Fruit fly (Drosophila melanogaster): Measurements from ENCODE around the gene UGP.

DNA sequence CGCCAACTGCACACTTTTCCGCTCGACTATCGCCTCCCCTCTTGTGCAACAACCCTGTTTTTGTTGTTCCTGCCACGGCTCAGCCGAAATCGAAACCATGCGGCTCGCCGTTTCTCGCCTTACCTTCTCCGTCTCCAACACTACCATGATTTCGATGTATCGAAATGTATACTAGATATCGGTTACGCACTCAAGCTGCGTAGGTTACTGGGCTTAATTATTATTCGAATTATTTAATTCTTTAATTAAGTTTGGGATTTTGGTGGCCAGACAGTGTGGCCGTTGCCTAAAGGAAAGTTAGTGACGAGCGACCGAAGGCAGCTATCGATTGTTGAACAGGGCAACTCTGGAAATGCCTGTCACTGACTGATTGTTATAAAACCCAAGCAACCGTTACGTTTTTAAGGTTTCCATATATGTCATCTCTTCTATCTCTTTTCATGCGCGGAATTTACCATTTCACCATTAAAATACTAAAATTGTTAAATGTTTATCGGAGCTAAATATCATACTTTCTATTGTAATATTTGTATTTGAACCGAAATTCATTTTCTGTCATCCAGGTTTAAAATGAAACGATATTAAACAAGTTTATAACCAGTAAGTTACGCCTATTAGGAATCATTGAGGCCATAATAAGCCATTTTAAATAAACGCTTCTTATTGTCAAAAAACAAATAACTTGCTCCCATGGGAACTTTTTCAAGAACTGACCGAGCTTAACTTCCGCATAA, 43.6 kb upstream of the UGP start, which contains the start of gene eIF4E1:
- TF ChIP-seq EcR (GFP tag; optimal IDR thresholded peaks at IDR 0.05): no peak
- no peak for TF ChIP-seq Ets98B (GFP tag; IDR thresholded peaks at IDR 0.05)
- TF ChIP-seq CG9948 (tag; optimal IDR thresholded peaks at IDR 0.05): no peak
- TF ChIP-seq Pif1B (GFP tag; optimal IDR thresholded peaks at IDR 0.05): no peak
- no peak for TF ChIP-seq Pif1A (GFP tag; optimal IDR thresholded peaks at IDR 0.05)
- no peak for TF ChIP-seq CG10348 (GFP tag; IDR thresholded peaks at IDR 0.05)
- no peak for TF ChIP-seq CG15710 (tag; optimal IDR thresholded peaks at IDR 0.05)
- no peak for TF ChIP-seq CG8159 (tag; optimal IDR thresholded peaks at IDR 0.05)
- no peak for TF ChIP-seq D1 (tag; optimal IDR thresholded peaks at IDR 0.05)
- TF ChIP-seq CG4496 (GFP tag; IDR thresholded peaks at IDR 0.05): no peak
